Worm (Caenorhabditis elegans) whole organism, L3 larva: ENCODE results near the gene F52H2.3.

Experiments used
- ZK546.5 ChIP-seq: sonication (generic microtip); optimal IDR thresholded peaks from 2 replicates; lab custom pipeline; 2017; ENCODE audit warnings: missing biosample characterization, missing genetic modification characterization
- aly-2 ChIP-seq: fragments of 150-350 bp; optimal IDR thresholded peaks from 2 replicates; lab custom pipeline; 2014; ENCODE audit warnings: missing biosample characterization, missing genetic modification characterization
- ama-1 ChIP-seq: fragments of 150-350 bp; optimal IDR thresholded peaks from 2 replicates; lab custom pipeline; 2018
- ceh-16 ChIP-seq: sonication (generic microtip); optimal IDR thresholded peaks from 2 replicates; lab custom pipeline; 2017; ENCODE audit warnings: missing biosample characterization, missing genetic modification characterization
- ceh-28 ChIP-seq: fragments of 150-350 bp; optimal IDR thresholded peaks from 2 replicates; lab custom pipeline; 2014; ENCODE audit warnings: missing biosample characterization, missing genetic modification reagents, missing genetic modification characterization
- egl-5 ChIP-seq: fragments of 150-350 bp; optimal IDR thresholded peaks from 2 replicates; lab custom pipeline; 2017; ENCODE audit warnings: missing biosample characterization, missing genetic modification reagents, missing genetic modification characterization, inconsistent platforms
- elt-2 ChIP-seq: sonication (generic microtip); optimal IDR thresholded peaks from 2 replicates; lab custom pipeline; 2016; ENCODE audit warnings: missing genetic modification reagents, mild to moderate bottlenecking, missing genetic modification characterization, missing compliant biosample characterization
- elt-3 ChIP-seq, 3 experiments: fragments of 150-350 bp in 1 of 3; sonication (generic microtip) in 2 of 3; optimal IDR thresholded peaks; 2 replicates in 2 of 3; 4 replicates in 1 of 3; lab custom pipeline; 2014 to 2017; ENCODE audit warnings: missing biosample characterization in 3 of 3, missing genetic modification characterization in 3 of 3
- eor-1 ChIP-seq, 2 experiments: fragments of 150-350 bp; optimal IDR thresholded peaks; 2 replicates each; lab custom pipeline; 2014 to 2018; ENCODE audit warnings: missing biosample characterization in 2 of 2, missing genetic modification characterization in 2 of 2
- fkh-10 ChIP-seq: sonication (generic microtip); optimal IDR thresholded peaks from 2 replicates; lab custom pipeline; 2017; ENCODE audit warnings: missing biosample characterization, missing genetic modification reagents, missing genetic modification characterization
- fkh-2 ChIP-seq: fragments of 150-350 bp; optimal IDR thresholded peaks from 2 replicates; lab custom pipeline; 2014; ENCODE audit warnings: missing biosample characterization, missing genetic modification reagents, missing genetic modification characterization
- fos-1 ChIP-seq: fragments of 150-350 bp; optimal IDR thresholded peaks from 2 replicates; lab custom pipeline; 2014; ENCODE audit warnings: missing biosample characterization, missing genetic modification characterization
- hmg-11 ChIP-seq: sonication (generic microtip); optimal IDR thresholded peaks from 2 replicates; lab custom pipeline; 2016; ENCODE audit warnings: missing genetic modification characterization, missing compliant biosample characterization
- lin-15B ChIP-seq: fragments of 150-350 bp; optimal IDR thresholded peaks from 2 replicates; lab custom pipeline; 2014; ENCODE audit warnings: missing biosample characterization, missing genetic modification characterization
- lin-39 ChIP-seq: fragments of 150-350 bp; optimal IDR thresholded peaks from 2 replicates; lab custom pipeline; 2018; ENCODE audit warnings: missing biosample characterization, missing genetic modification reagents, missing genetic modification characterization
- lsy-12 ChIP-seq: sonication (generic microtip); optimal IDR thresholded peaks from 2 replicates; lab custom pipeline; 2016; ENCODE audit warnings: mild to moderate bottlenecking, missing genetic modification characterization, missing compliant biosample characterization
- mdl-1 ChIP-seq: fragments of 150-350 bp; optimal IDR thresholded peaks from 2 replicates; lab custom pipeline; 2014; ENCODE audit warnings: missing biosample characterization, missing genetic modification characterization
- mml-1 ChIP-seq: fragments of 150-350 bp; sonication (generic microtip); optimal IDR thresholded peaks from 3 replicates; lab custom pipeline; 2014; ENCODE audit warnings: missing biosample characterization, missing genetic modification characterization
- nfya-1 ChIP-seq: sonication (generic microtip); optimal IDR thresholded peaks from 2 replicates; lab custom pipeline; 2017; ENCODE audit warnings: missing genetic modification characterization, mild to moderate bottlenecking, missing compliant biosample characterization, antibody characterized with exemption, moderate library complexity; ENCODE audit not compliant: insufficient read depth
- nhr-23 ChIP-seq: fragments of 150-350 bp; optimal IDR thresholded peaks from 2 replicates; lab custom pipeline; 2014; ENCODE audit warnings: missing biosample characterization, missing genetic modification reagents, missing genetic modification characterization
- nhr-237 ChIP-seq: fragments of 150-350 bp; optimal IDR thresholded peaks from 2 replicates; lab custom pipeline; 2014; ENCODE audit warnings: missing biosample characterization, missing genetic modification characterization
- nhr-25 ChIP-seq: sonication (generic microtip); optimal IDR thresholded peaks from 2 replicates; lab custom pipeline; 2017; ENCODE audit warnings: missing biosample characterization, missing genetic modification characterization
- nhr-28 ChIP-seq: fragments of 150-350 bp; optimal IDR thresholded peaks from 2 replicates; lab custom pipeline; 2014; ENCODE audit warnings: missing biosample characterization, missing genetic modification characterization
- nhr-43 ChIP-seq: sonication (generic microtip); optimal IDR thresholded peaks from 2 replicates; lab custom pipeline; 2016; ENCODE audit warnings: mild to moderate bottlenecking, missing genetic modification characterization, missing compliant biosample characterization; ENCODE audit not compliant: poor library complexity, severe bottlenecking
- nhr-67 ChIP-seq: fragments of 150-350 bp; optimal IDR thresholded peaks from 2 replicates; lab custom pipeline; 2014; ENCODE audit warnings: missing biosample characterization, missing genetic modification characterization
- nhr-76 ChIP-seq: fragments of 150-350 bp; sonication (generic microtip); optimal IDR thresholded peaks from 5 replicates; lab custom pipeline; 2014; ENCODE audit warnings: missing biosample characterization, missing genetic modification characterization
- nhr-77 ChIP-seq: fragments of 150-350 bp; optimal IDR thresholded peaks from 2 replicates; lab custom pipeline; 2014; ENCODE audit warnings: missing biosample characterization, missing genetic modification characterization
- pha-4 ChIP-seq: fragments of 150-350 bp; optimal IDR thresholded peaks from 2 replicates; lab custom pipeline; 2014; ENCODE audit warnings: missing biosample characterization, missing genetic modification reagents, missing genetic modification characterization
- pqm-1 ChIP-seq: fragments of 150-350 bp; optimal IDR thresholded peaks from 2 replicates; lab custom pipeline; 2017; ENCODE audit warnings: missing biosample characterization, missing genetic modification characterization, inconsistent platforms
- sea-2 ChIP-seq: fragments of 150-350 bp; sonication (generic microtip); optimal IDR thresholded peaks from 4 replicates; lab custom pipeline; 2014; ENCODE audit warnings: missing biosample characterization, missing genetic modification reagents, missing genetic modification characterization
- skn-1 ChIP-seq: fragments of 150-350 bp; optimal IDR thresholded peaks from 2 replicates; lab custom pipeline; 2014; ENCODE audit warnings: missing biosample characterization, missing genetic modification characterization
- snpc-4 ChIP-seq: fragments of 150-350 bp; optimal IDR thresholded peaks from 2 replicates; lab custom pipeline; 2014; ENCODE audit warnings: missing biosample characterization, missing genetic modification characterization
- unc-39 ChIP-seq: sonication (generic microtip); optimal IDR thresholded peaks from 4 replicates; lab custom pipeline; 2017; ENCODE audit warnings: missing biosample characterization, missing genetic modification characterization
- unc-62 ChIP-seq: fragments of 150-350 bp; sonication (generic microtip); optimal IDR thresholded peaks from 4 replicates; lab custom pipeline; 2014; ENCODE audit warnings: missing biosample characterization, missing genetic modification reagents, missing genetic modification characterization
- ztf-11 ChIP-seq: fragments of 150-350 bp; optimal IDR thresholded peaks from 2 replicates; lab custom pipeline; 2014; ENCODE audit warnings: missing biosample characterization, missing genetic modification characterization

The F52H2.3 gene

DNA sequence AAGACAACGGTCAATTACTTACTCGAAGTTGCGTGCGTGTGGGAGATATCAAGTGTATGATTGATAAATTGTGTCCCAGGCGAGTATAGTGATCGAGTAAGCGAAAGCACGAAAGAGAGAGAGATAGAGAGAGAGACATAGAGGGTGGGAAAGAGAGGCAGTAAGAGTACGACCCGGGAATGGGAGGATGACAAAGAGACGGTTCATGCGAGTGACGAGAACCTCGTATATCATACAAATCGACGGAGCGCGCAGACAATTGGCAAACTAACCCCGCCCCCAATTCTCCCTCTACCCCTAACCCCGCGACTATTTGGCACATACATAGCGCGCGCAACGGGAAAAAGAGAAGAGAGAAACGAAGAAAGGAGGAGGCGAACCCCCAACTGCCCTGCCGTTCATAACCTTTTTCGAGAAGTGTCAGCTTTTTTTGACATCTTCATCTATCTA, 45.0 kb downstream of the F52H2.3 start, which contains the start of gene rabr-1:
Gene rabr-1 (plus strand): TSS at position 316 of the 450 bp plus-strand sequence.
- TF ChIP-seq ama-1 (lab: Kevin White, UChicago) (no peak), elt-2 (tag; lab: Kevin White, UChicago) (peak; percentile 14), nhr-43 (tag; lab: Kevin White, UChicago) (peak; percentile 21), nhr-28 (tag; lab: Kevin White, UChicago) (no peak), nfya-1 (no peak), nhr-25 (tag; lab: Kevin White, UChicago) (peak; percentile 76), unc-62 (GFP tag; lab: Kevin White, UChicago) (no peak), lin-15B (no peak), ZK546.5 (tag; lab: Kevin White, UChicago) (no peak), pqm-1 (tag; lab: Kevin White, UChicago) (no peak), nhr-23 (peak; percentile 49), ztf-11 (tag; lab: Kevin White, UChicago) (no peak), ceh-16 (peak; percentile 58), fos-1 (tag; lab: Kevin White, UChicago) (no peak), lsy-12 (tag; lab: Kevin White, UChicago) (peak; percentile 45), ceh-28 (tag; lab: Kevin White, UChicago) (peak; percentile 44), aly-2 (tag; lab: Kevin White, UChicago) (no peak), sea-2 (no peak), mml-1 (tag; lab: Kevin White, UChicago) (no peak), snpc-4 (no peak), lin-39 (tag; lab: Kevin White, UChicago) (peak; percentile 10), unc-39 (tag; lab: Kevin White, UChicago) (no peak), hmg-11 (tag; lab: Kevin White, UChicago) (peak; percentile 51), pha-4 (peak; percentile 23)
- TF ChIP-seq, all 47 proteins: peak for 10

DNA sequence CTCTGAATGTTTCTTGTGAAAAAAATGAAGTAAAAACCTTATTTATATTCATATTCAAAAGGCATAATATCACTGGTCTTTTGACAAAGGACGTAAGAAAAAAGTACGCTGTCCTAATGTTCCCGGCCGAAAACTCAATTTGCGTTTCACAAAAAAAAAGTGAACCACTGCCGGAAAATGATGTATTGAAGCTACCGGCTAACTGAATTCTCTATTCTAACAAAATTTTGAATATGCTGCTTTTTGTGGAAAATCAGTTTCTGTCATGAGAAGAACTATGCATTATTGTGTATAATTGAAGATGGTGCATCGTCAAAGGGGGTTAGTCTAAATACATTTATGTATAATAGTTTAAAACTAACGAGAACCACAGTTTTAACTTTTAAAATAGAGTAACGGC, 46.6 kb downstream of the F52H2.3 start:
- peak; percentile 96 for TF ChIP-seq fkh-10 (GFP tag; lab: Kevin White, UChicago)
- TF ChIP-seq mml-1 (tag; lab: Kevin White, UChicago), result no peak
- TF ChIP-seq lsy-12 (tag; lab: Kevin White, UChicago), result no peak
- no peak for TF ChIP-seq fos-1 (tag; lab: Kevin White, UChicago)

- no peak for TF ChIP-seq eor-1 (tag; optimal IDR thresholded peaks at IDR 0.05; lab: Kevin White, UChicago)
- TF ChIP-seq fkh-2, result no peak
- no peak for TF ChIP-seq skn-1 (tag; lab: Kevin White, UChicago)
- TF ChIP-seq ceh-16, result no peak
- no peak for TF ChIP-seq nhr-76 (tag; lab: Kevin White, UChicago)
- TF ChIP-seq ceh-28 (tag; lab: Kevin White, UChicago), result no peak
- no peak for TF ChIP-seq mml-1 (tag; lab: Kevin White, UChicago)
- TF ChIP-seq nhr-237 (tag; lab: Kevin White, UChicago), result no peak
- no peak for TF ChIP-seq mdl-1 (tag; lab: Kevin White, UChicago)
- TF ChIP-seq ama-1 (lab: Kevin White, UChicago), result no peak
- TF ChIP-seq nhr-77 (tag; lab: Kevin White, UChicago), result no peak
- TF ChIP-seq egl-5 (tag; lab: Kevin White, UChicago), result no peak
- TF ChIP-seq elt-3 (tag; optimal IDR thresholded peaks at IDR 0.05; lab: Kevin White, UChicago), result no peak
- no peak for TF ChIP-seq nhr-67 (tag; lab: Kevin White, UChicago)
- no peak for TF ChIP-seq fos-1 (tag; lab: Kevin White, UChicago)
- TF ChIP-seq lin-15B, result no peak
- TF ChIP-seq, all 47 proteins: peak for 0
These were observed 47.2 kb downstream of the F52H2.3 start for ce11 chrX:2493586-2494175.
